Worm (Caenorhabditis elegans): Measurements from ENCODE around the gene F47B7.2.

ce11 chrX:3792715-3793114 lies 20.2 kb downstream of the F47B7.2 start, which contains the start of gene idpp-5:
- no peak for TF ChIP-seq nhr-28 (tag; optimal IDR thresholded peaks at IDR 0.05)
- no peak for TF ChIP-seq ceh-9 (tag; optimal IDR thresholded peaks at IDR 0.05)
- no peak for TF ChIP-seq nhr-12 (tag; optimal IDR thresholded peaks at IDR 0.05)
- no peak for TF ChIP-seq tbx-2 (tag; optimal IDR thresholded peaks at IDR 0.05)
- no peak for TF ChIP-seq lin-15B (tag; optimal IDR thresholded peaks at IDR 0.05)
- no peak for TF ChIP-seq skn-1 (tag; optimal IDR thresholded peaks at IDR 0.05)
- no peak for TF ChIP-seq snpc-4 (tag; optimal IDR thresholded peaks at IDR 0.05)
- TF ChIP-seq nhr-76 (tag; optimal IDR thresholded peaks at IDR 0.05) = no peak
- no peak for TF ChIP-seq elt-3 (tag; optimal IDR thresholded peaks at IDR 0.05)
- no peak for TF ChIP-seq nhr-23 (tag; optimal IDR thresholded peaks at IDR 0.05)
- TF ChIP-seq mdl-1 (tag; optimal IDR thresholded peaks at IDR 0.05) = no peak
- no peak for TF ChIP-seq nhr-237 (tag; optimal IDR thresholded peaks at IDR 0.05)

All from whole organism, L3 larva.